Fruit fly (Drosophila melanogaster): ENCODE measurements around the gene mRpS24.

mRpS24 gene

DNA sequence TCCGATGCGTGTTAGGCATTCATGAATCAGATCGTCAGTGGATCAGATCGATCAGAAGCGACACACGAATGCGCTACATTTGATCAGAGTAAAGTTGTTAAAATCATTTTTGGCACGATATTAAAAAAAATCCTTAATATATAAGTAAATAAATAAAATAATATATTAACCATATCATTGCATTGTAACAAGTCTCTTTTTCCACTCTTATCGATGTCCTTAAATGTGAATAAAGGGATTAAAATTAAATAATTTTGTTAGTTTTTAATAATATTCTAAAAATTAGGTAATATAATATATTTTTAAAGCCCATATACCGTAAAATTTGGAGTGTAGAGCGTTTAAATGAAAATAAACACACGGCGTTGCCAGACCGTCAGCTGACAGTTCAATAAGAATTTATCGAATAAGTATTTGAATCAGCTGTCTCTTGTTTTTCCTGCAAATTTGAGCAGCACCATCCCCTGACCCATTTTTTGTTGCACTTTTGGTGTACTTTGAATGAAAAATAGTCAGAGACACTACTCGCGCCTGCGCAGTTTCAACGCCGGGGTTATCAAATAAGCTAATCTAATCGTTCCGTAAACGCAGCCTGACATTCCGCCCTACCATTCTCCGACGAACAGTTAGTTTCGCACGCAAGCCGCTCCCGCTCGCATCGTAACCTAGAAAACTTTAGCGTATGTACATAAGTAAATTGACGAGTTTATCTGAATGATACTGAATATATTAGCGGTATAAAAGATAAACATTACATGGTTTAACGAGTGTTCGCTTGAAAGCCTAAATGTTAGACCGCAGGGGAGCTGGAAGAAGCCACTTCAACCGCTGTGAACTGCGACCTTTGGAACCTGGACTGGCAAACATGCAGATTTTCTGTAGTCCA is 11.2 kb downstream of the mRpS24 start, which contains the start of the genes p38a and CG6178 (continued):
- TF ChIP-seq hbn (GFP tag; IDR thresholded peaks at IDR 0.05; ENCODE audit: partially characterized antibody) = no peak
- no peak for TF ChIP-seq Side (GFP tag; optimal IDR thresholded peaks at IDR 0.05)
- peak; percentile 97 for TF ChIP-seq Asciz (GFP tag; optimal IDR thresholded peaks at IDR 0.05)
- peak in 1 of 2 experiments; percentile 83 for TF ChIP-seq Hr78 (GFP tag; optimal IDR thresholded peaks at IDR 0.05)

DNA sequence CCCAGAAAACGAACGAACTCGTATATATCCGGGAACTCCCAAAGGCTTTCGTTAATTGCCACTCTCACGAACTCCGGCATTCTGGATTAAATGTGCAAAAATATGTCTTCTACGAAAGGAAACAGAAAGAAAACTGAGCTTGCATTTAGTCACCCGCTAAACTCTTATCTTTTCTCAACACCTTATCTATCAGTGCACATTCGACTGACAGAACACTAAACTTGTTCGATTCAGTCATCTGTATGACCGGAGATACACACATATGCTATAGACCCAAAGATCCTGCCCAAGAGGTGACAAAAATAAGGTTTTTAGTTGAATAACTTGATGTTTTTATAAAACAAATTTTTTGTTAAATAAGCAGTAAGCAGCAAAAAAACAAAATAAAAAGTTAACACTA is 13.2 kb downstream of the mRpS24 start, which contains the start of gene p38c:
TSS of gene p38c (minus strand) at position 101 of the 400 bp plus-strand sequence.
- TF ChIP-seq CG5180 (GFP tag; optimal IDR thresholded peaks at IDR 0.05) (peak; percentile 71), psq (GFP tag; optimal IDR thresholded peaks at IDR 0.05) (no peak)

DNA sequence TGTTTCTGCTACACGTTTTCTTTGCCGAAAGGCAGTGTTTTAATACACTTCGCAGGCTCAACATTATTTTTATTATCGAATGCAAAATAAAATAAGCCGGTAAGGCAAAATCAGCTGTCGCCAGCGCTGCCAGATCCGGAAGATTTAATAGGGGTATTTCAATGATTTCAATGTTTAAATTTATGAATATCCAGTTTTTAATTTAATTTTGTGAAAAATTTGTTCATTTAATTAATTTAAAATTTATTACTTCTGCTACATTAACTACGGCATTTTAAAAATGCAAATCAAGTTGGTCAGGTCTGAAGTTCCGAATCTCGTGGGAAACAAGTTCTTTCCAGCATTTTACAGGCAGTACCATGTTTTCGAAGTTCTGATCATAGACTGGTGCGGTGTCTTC is 14.5 kb downstream of the mRpS24 start, which contains the start of gene Slimp:
TSS of gene Slimp (minus strand) at position 130 of the 400 bp plus-strand sequence.
- TF ChIP-seq Doc2 (GFP tag; IDR thresholded peaks at IDR 0.05) (no peak), pzg (GFP tag; optimal IDR thresholded peaks at IDR 0.05) (peak; percentile 34), zf30C (GFP tag; optimal IDR thresholded peaks at IDR 0.05) (no peak), CG14667 (GFP tag; IDR thresholded peaks at IDR 0.05) (no peak), Ptx1 (GFP tag; IDR thresholded peaks at IDR 0.05) (0 out of 2 replicates have a peak, but pooled peaks have one; percentile 20), Hsf (GFP tag; optimal IDR thresholded peaks at IDR 0.05) (peak; percentile 7), CG7786 (GFP tag; optimal IDR thresholded peaks at IDR 0.05) (no peak), CG18764 (GFP tag; optimal IDR thresholded peaks at IDR 0.05) (no peak), HLHmδ (GFP tag; optimal IDR thresholded peaks at IDR 0.05) (no peak), CG12104 (GFP tag; optimal IDR thresholded peaks at IDR 0.05) (no peak), CG14710 (tag; optimal IDR thresholded peaks at IDR 0.05) (peak; percentile 31), fd96Cb (tag; optimal IDR thresholded peaks at IDR 0.05) (no peak), CG4282 (GFP tag; optimal IDR thresholded peaks at IDR 0.05) (no peak), pho (GFP tag; optimal IDR thresholded peaks at IDR 0.05) (no peak), PHDP (tag; optimal IDR thresholded peaks at IDR 0.05) (peak; percentile 2), CG8281 (tag; optimal IDR thresholded peaks at IDR 0.05) (no peak), Dll (GFP tag; IDR thresholded peaks at IDR 0.05; ENCODE audit: partially characterized antibody) (peak; percentile 52; the same call in 1 of the 4 replicates), CG12391 (tag; optimal IDR thresholded peaks at IDR 0.05) (peak; percentile 40), CG17829 (tag; optimal IDR thresholded peaks at IDR 0.05) (peak; percentile 13), CG2120 (GFP tag; optimal IDR thresholded peaks at IDR 0.05) (peak; percentile 52), dpn (GFP tag; optimal IDR thresholded peaks at IDR 0.05) (peak in 1 of 2 experiments; percentile 22), CG11093 (GFP tag; IDR thresholded peaks at IDR 0.05) (no peak), CG9437 (GFP tag; optimal IDR thresholded peaks at IDR 0.05) (no peak), CG17385 (GFP tag; optimal IDR thresholded peaks at IDR 0.05) (peak; percentile 8), Sin3A (optimal IDR thresholded peaks at IDR 0.05) (peak; percentile 28), cas (GFP tag; IDR thresholded peaks at IDR 0.05) (no peak), lab (GFP tag; optimal IDR thresholded peaks at IDR 0.05) (peak; percentile 32), az2 (GFP tag; optimal IDR thresholded peaks at IDR 0.05) (peak; percentile 3), CG9797 (GFP tag; optimal IDR thresholded peaks at IDR 0.05) (no peak), lbe (GFP tag; optimal IDR thresholded peaks at IDR 0.05) (peak; percentile 7), CG10209 (GFP tag; optimal IDR thresholded peaks at IDR 0.05) (no peak), nmo (GFP tag; optimal IDR thresholded peaks at IDR 0.05) (peak; percentile 25), trem (tag; optimal IDR thresholded peaks at IDR 0.05) (peak; percentile 28), CG15514 (GFP tag; optimal IDR thresholded peaks at IDR 0.05) (peak; percentile 89), knrl (GFP tag; IDR thresholded peaks at IDR 0.05; ENCODE audit: partially characterized antibody) (0 out of 3 replicates have a peak, but pooled peaks have one; percentile 17), CG10366 (GFP tag; IDR thresholded peaks at IDR 0.05) (no peak), CG8388 (GFP tag; optimal IDR thresholded peaks at IDR 0.05) (peak; percentile 5), crc (GFP tag; optimal IDR thresholded peaks at IDR 0.05) (no peak)
